Worm (Caenorhabditis elegans) whole organism, mixed stage, embryonic: ENCODE measurements around the gene F54F2.7.
A peak's percentile ranks its signal among the peaks of the same experiment; 100 is the strongest.

Source experiments
- M03D4.4 ChIP-seq: sonication (generic microtip); optimal IDR thresholded peaks from 2 replicates; lab custom pipeline; 2017; ENCODE audit warnings: mild to moderate bottlenecking, missing genetic modification characterization, missing compliant biosample characterization
- bed-3 ChIP-seq: fragments of 200-800 bp; sonication (Bioruptor generic); optimal IDR thresholded peaks from 3 replicates; lab custom pipeline; 2018; ENCODE audit warnings: mild to moderate bottlenecking, missing genetic modification characterization, moderate library complexity, missing compliant biosample characterization
- blmp-1 ChIP-seq: fragments of 150-350 bp; optimal IDR thresholded peaks from 2 replicates; lab custom pipeline; 2014; ENCODE audit warnings: missing biosample characterization, missing genetic modification characterization
- ceh-39 ChIP-seq: fragments of 150-350 bp; optimal IDR thresholded peaks from 2 replicates; lab custom pipeline; 2014; ENCODE audit warnings: missing biosample characterization, missing genetic modification characterization
- ceh-43 ChIP-seq: fragments of 200-800 bp; sonication (Bioruptor generic); optimal IDR thresholded peaks from 2 replicates; lab custom pipeline; 2018; ENCODE audit warnings: mild to moderate bottlenecking, missing genetic modification characterization, moderate library complexity, missing compliant biosample characterization
- ceh-83 ChIP-seq: fragments of 200-800 bp; sonication (Bioruptor generic); optimal IDR thresholded peaks from 2 replicates; lab custom pipeline; 2018; ENCODE audit warnings: mild to moderate bottlenecking, missing genetic modification characterization, missing compliant biosample characterization
- ces-1 ChIP-seq: fragments of 150-350 bp; optimal IDR thresholded peaks from 2 replicates; lab custom pipeline; 2014; ENCODE audit warnings: missing biosample characterization, missing genetic modification reagents, missing genetic modification characterization
- cnd-1 ChIP-seq: fragments of 200-800 bp; sonication (Bioruptor generic); optimal IDR thresholded peaks from 2 replicates; lab custom pipeline; 2018; ENCODE audit warnings: mild to moderate bottlenecking, missing genetic modification characterization, missing compliant biosample characterization
- drap-1 ChIP-seq: fragments of 200-800 bp; sonication (Bioruptor generic); optimal IDR thresholded peaks from 3 replicates; lab custom pipeline; 2018; ENCODE audit warnings: mild to moderate bottlenecking, missing genetic modification characterization, missing compliant biosample characterization
- elt-1 ChIP-seq: sonication (generic microtip); optimal IDR thresholded peaks from 2 replicates; lab custom pipeline; 2017; ENCODE audit warnings: missing genetic modification characterization, mild to moderate bottlenecking, missing compliant biosample characterization, antibody characterized with exemption, moderate library complexity, borderline replicate concordance; ENCODE audit not compliant: insufficient read depth
- elt-3 ChIP-seq: fragments of 150-350 bp; optimal IDR thresholded peaks from 2 replicates; lab custom pipeline; 2014; ENCODE audit warnings: missing biosample characterization, missing genetic modification characterization
- flh-1 ChIP-seq: fragments of 200-800 bp; sonication (Bioruptor generic); optimal IDR thresholded peaks from 2 replicates; lab custom pipeline; 2018; ENCODE audit warnings: mild to moderate bottlenecking, missing genetic modification characterization, moderate library complexity, missing compliant biosample characterization
- ham-2 ChIP-seq: fragments of 200-800 bp; sonication (Bioruptor generic); optimal IDR thresholded peaks from 2 replicates; lab custom pipeline; 2018; ENCODE audit warnings: mild to moderate bottlenecking, missing genetic modification characterization, missing compliant biosample characterization
- hlh-1 ChIP-seq: fragments of 150-350 bp; optimal IDR thresholded peaks from 2 replicates; lab custom pipeline; 2014; ENCODE audit warnings: missing biosample characterization, missing genetic modification reagents, missing genetic modification characterization
- lin-13 ChIP-seq: fragments of 150-350 bp; optimal IDR thresholded peaks from 2 replicates; lab custom pipeline; 2014; ENCODE audit warnings: missing biosample characterization, missing genetic modification characterization
- lin-32 ChIP-seq: fragments of 200-800 bp; sonication (Bioruptor generic); optimal IDR thresholded peaks from 2 replicates; lab custom pipeline; 2018; ENCODE audit warnings: mild to moderate bottlenecking, missing genetic modification characterization, missing compliant biosample characterization
- lsy-2 ChIP-seq: fragments of 150-350 bp; optimal IDR thresholded peaks from 2 replicates; lab custom pipeline; 2014; ENCODE audit warnings: missing biosample characterization, missing genetic modification characterization
- mab-5 ChIP-seq: fragments of 150-350 bp; optimal IDR thresholded peaks from 2 replicates; lab custom pipeline; 2014; ENCODE audit warnings: missing biosample characterization, missing genetic modification characterization
- mep-1 ChIP-seq: fragments of 150-350 bp; optimal IDR thresholded peaks from 2 replicates; lab custom pipeline; 2017; ENCODE audit warnings: missing biosample characterization, missing genetic modification reagents, missing genetic modification characterization, inconsistent platforms
- mls-2 ChIP-seq: sonication (generic microtip); optimal IDR thresholded peaks from 2 replicates; lab custom pipeline; 2016; ENCODE audit warnings: mild to moderate bottlenecking, missing genetic modification characterization, moderate library complexity, missing compliant biosample characterization
- nhr-12 ChIP-seq: fragments of 150-350 bp; optimal IDR thresholded peaks from 2 replicates; lab custom pipeline; 2014; ENCODE audit warnings: missing biosample characterization, missing genetic modification characterization
- nhr-2 ChIP-seq: fragments of 150-350 bp; optimal IDR thresholded peaks from 2 replicates; lab custom pipeline; 2014; ENCODE audit warnings: missing biosample characterization, missing genetic modification characterization
- nhr-237 ChIP-seq: fragments of 150-350 bp; optimal IDR thresholded peaks from 2 replicates; lab custom pipeline; 2014; ENCODE audit warnings: missing biosample characterization, missing genetic modification characterization
- nhr-28 ChIP-seq: fragments of 150-350 bp; optimal IDR thresholded peaks from 2 replicates; lab custom pipeline; 2014; ENCODE audit warnings: missing biosample characterization, missing genetic modification characterization
- nhr-76 ChIP-seq: sonication (generic microtip); optimal IDR thresholded peaks from 2 replicates; lab custom pipeline; 2017; ENCODE audit warnings: missing biosample characterization, missing genetic modification characterization
- pha-4 ChIP-seq: fragments of 150-350 bp; optimal IDR thresholded peaks from 2 replicates; lab custom pipeline; 2018; ENCODE audit warnings: missing biosample characterization, missing genetic modification reagents, missing genetic modification characterization
- sem-2 ChIP-seq: fragments of 200-800 bp; sonication (Bioruptor generic); optimal IDR thresholded peaks from 2 replicates; lab custom pipeline; 2018; ENCODE audit warnings: mild to moderate bottlenecking, missing genetic modification characterization, missing compliant biosample characterization
- snpc-4 ChIP-seq: fragments of 150-350 bp; optimal IDR thresholded peaks from 2 replicates; lab custom pipeline; 2014; ENCODE audit warnings: missing biosample characterization, missing genetic modification characterization
- sptf-1 ChIP-seq: sonication (generic microtip); optimal IDR thresholded peaks from 2 replicates; lab custom pipeline; 2017; ENCODE audit warnings: mild to moderate bottlenecking, missing genetic modification characterization, moderate library complexity, missing compliant biosample characterization
- tbx-8 ChIP-seq: fragments of 200-800 bp; sonication (Bioruptor generic); optimal IDR thresholded peaks from 2 replicates; lab custom pipeline; 2018; ENCODE audit warnings: mild to moderate bottlenecking, missing genetic modification characterization, moderate library complexity, missing compliant biosample characterization
- unc-120 ChIP-seq: sonication (generic microtip); optimal IDR thresholded peaks from 2 replicates; lab custom pipeline; 2017; ENCODE audit warnings: missing genetic modification characterization, missing compliant biosample characterization; ENCODE audit not compliant: poor library complexity, severe bottlenecking
- unc-39 ChIP-seq: fragments of 150-350 bp; optimal IDR thresholded peaks from 2 replicates; lab custom pipeline; 2014; ENCODE audit warnings: missing biosample characterization, missing genetic modification characterization
- unc-62 ChIP-seq: fragments of 150-350 bp; optimal IDR thresholded peaks from 2 replicates; lab custom pipeline; 2014; ENCODE audit warnings: missing biosample characterization, missing genetic modification reagents, missing genetic modification characterization
- zip-8 ChIP-seq: fragments of 150-350 bp; optimal IDR thresholded peaks from 2 replicates; lab custom pipeline; 2014; ENCODE audit warnings: missing biosample characterization, missing genetic modification characterization
- ztf-11 ChIP-seq: fragments of 150-350 bp; optimal IDR thresholded peaks from 2 replicates; lab custom pipeline; 2014; ENCODE audit warnings: missing biosample characterization, missing genetic modification characterization

The F54F2.7 gene

ce11 chrIII:8797211-8797733, 9.9 kb downstream of the F54F2.7 start:
- no peak for TF ChIP-seq bed-3 (GFP tag; lab: Kevin White, UChicago)
- no peak for TF ChIP-seq ceh-43
- TF ChIP-seq unc-62 (GFP tag; lab: Kevin White, UChicago), result no peak
- TF ChIP-seq nhr-28, result no peak
- no peak for TF ChIP-seq sem-2 (GFP tag; lab: Kevin White, UChicago)
- TF ChIP-seq lin-32 (GFP tag; lab: Kevin White, UChicago), result no peak
- TF ChIP-seq ham-2 (GFP tag; lab: Kevin White, UChicago), result no peak
- no peak for TF ChIP-seq nhr-2
- TF ChIP-seq unc-120, result no peak
- no peak for TF ChIP-seq hlh-1 (tag; lab: Kevin White, UChicago)
- no peak for TF ChIP-seq sptf-1
- no peak for TF ChIP-seq zip-8 (tag; lab: Kevin White, UChicago)
- no peak for TF ChIP-seq mep-1 (tag; lab: Kevin White, UChicago)
- no peak for TF ChIP-seq ceh-39
- no peak for TF ChIP-seq flh-1 (GFP tag; lab: Kevin White, UChicago)
- peak; percentile 62 for TF ChIP-seq lsy-2 (tag; lab: Kevin White, UChicago)
- no peak for TF ChIP-seq cnd-1 (tag; lab: Kevin White, UChicago)
- no peak for TF ChIP-seq ceh-83
- TF ChIP-seq snpc-4 (tag; lab: Kevin White, UChicago), result no peak
- TF ChIP-seq unc-39, result no peak
- TF ChIP-seq drap-1 (GFP tag; lab: Kevin White, UChicago), result peak; percentile 6
- no peak for TF ChIP-seq mab-5 (tag; lab: Kevin White, UChicago)
- TF ChIP-seq nhr-76 (tag; lab: Kevin White, UChicago), result no peak
- peak; percentile 48 for TF ChIP-seq ces-1 (GFP tag; lab: Kevin White, UChicago)
- TF ChIP-seq M03D4.4, result peak; percentile 25
- no peak for TF ChIP-seq mls-2 (tag; lab: Kevin White, UChicago)
- no peak for TF ChIP-seq lin-13 (tag; lab: Kevin White, UChicago)
- TF ChIP-seq blmp-1 (tag; lab: Kevin White, UChicago), result no peak
- TF ChIP-seq pha-4 (tag; lab: Kevin White, UChicago), result no peak
- TF ChIP-seq ztf-11 (tag; lab: Kevin White, UChicago), result no peak
- no peak for TF ChIP-seq nhr-12 (tag; lab: Kevin White, UChicago)
- TF ChIP-seq elt-1 (tag; lab: Kevin White, UChicago), result peak; percentile 1
- TF ChIP-seq tbx-8 (GFP tag; lab: Kevin White, UChicago), result no peak
- no peak for TF ChIP-seq nhr-237
- TF ChIP-seq elt-3 (tag; lab: Kevin White, UChicago), result peak; percentile 63

- peak; percentile 41 for TF ChIP-seq M03D4.4
- TF ChIP-seq tbx-8 (GFP tag; lab: Kevin White, UChicago), result no peak
- TF ChIP-seq blmp-1 (tag; lab: Kevin White, UChicago), result no peak
- peak; percentile 88 for TF ChIP-seq ham-2 (GFP tag; lab: Kevin White, UChicago)
- TF ChIP-seq sem-2 (GFP tag; lab: Kevin White, UChicago), result no peak
- TF ChIP-seq ceh-83, result peak; percentile 57
- peak; percentile 67 for TF ChIP-seq mls-2 (tag; lab: Kevin White, UChicago)
- TF ChIP-seq mab-5 (tag; lab: Kevin White, UChicago), result no peak
- TF ChIP-seq ceh-43, result no peak
- TF ChIP-seq unc-62 (GFP tag; lab: Kevin White, UChicago), result peak; percentile 95
- TF ChIP-seq unc-120, result peak; percentile 95
- TF ChIP-seq elt-3 (tag; lab: Kevin White, UChicago), result no peak
- TF ChIP-seq drap-1 (GFP tag; lab: Kevin White, UChicago), result peak; percentile 65
- TF ChIP-seq ces-1 (GFP tag; lab: Kevin White, UChicago), result peak; percentile 86
- no peak for TF ChIP-seq bed-3 (GFP tag; lab: Kevin White, UChicago)
- TF ChIP-seq lin-32 (GFP tag; lab: Kevin White, UChicago), result no peak
- TF ChIP-seq mep-1 (tag; lab: Kevin White, UChicago), result peak; percentile 74
- peak; percentile 79 for TF ChIP-seq lsy-2 (tag; lab: Kevin White, UChicago)
- peak; percentile 77 for TF ChIP-seq ztf-11 (tag; lab: Kevin White, UChicago)
- peak; percentile 4 for TF ChIP-seq nhr-76 (tag; lab: Kevin White, UChicago)
- no peak for TF ChIP-seq unc-39
- TF ChIP-seq nhr-28, result peak; percentile 15
- TF ChIP-seq ceh-39, result peak; percentile 88
- TF ChIP-seq nhr-237, result peak; percentile 65
- TF ChIP-seq nhr-2, result peak; percentile 100
- TF ChIP-seq zip-8 (tag; lab: Kevin White, UChicago), result no peak
- no peak for TF ChIP-seq flh-1 (GFP tag; lab: Kevin White, UChicago)
- TF ChIP-seq pha-4 (tag; lab: Kevin White, UChicago), result peak; percentile 90
- peak; percentile 69 for TF ChIP-seq sptf-1
- no peak for TF ChIP-seq elt-1 (tag; lab: Kevin White, UChicago)
- no peak for TF ChIP-seq snpc-4 (tag; lab: Kevin White, UChicago)
- TF ChIP-seq lin-13 (tag; lab: Kevin White, UChicago), result peak; percentile 84
- no peak for TF ChIP-seq nhr-12 (tag; lab: Kevin White, UChicago)
- TF ChIP-seq hlh-1 (tag; lab: Kevin White, UChicago), result peak; percentile 66
- peak; percentile 82 for TF ChIP-seq cnd-1 (tag; lab: Kevin White, UChicago)
- TF ChIP-seq, all 35 proteins: peak for 21
Observed at ce11 chrIII:8795595-8796141, 11.5 kb downstream of the F54F2.7 start.
